Worm (Caenorhabditis elegans): Measurements from ENCODE around the gene T14B4.19.

The T14B4.19 gene

ce11 chrII:6661211-6661610, 51.5 kb downstream of the T14B4.19 start, which contains the start of gene T19D12.2:
TSS of gene T19D12.2 (plus strand) at chrII:6661335.
- TF ChIP-seq mab-5 (tag; optimal IDR thresholded peaks at IDR 0.05), result no peak

Data from whole organism, mixed stage, embryonic.